Fruit fly (Drosophila melanogaster) whole organism, embryonic: ENCODE results near the gene CG14715.

Experiments
- ATbp ChIP-seq: fragments of 200-800 bp; sonication (Bioruptor generic); optimal IDR thresholded peaks from 2 replicates; lab custom pipeline; 2017; ENCODE audit warnings: missing biosample characterization, mild to moderate bottlenecking, missing genetic modification characterization, missing genetic modification reagents
- Aef1 ChIP-seq: fragments of 200-800 bp; sonication (Bioruptor generic); IDR thresholded peaks from 3 replicates; pipeline ENCODE4 v1.3.6; 2022; ENCODE audit warnings: missing biosample characterization, missing genetic modification characterization
- Bdp1 ChIP-seq: fragments of 200-800 bp; sonication (Bioruptor generic); optimal IDR thresholded peaks from 3 replicates; lab custom pipeline; 2016; ENCODE audit warnings: missing biosample characterization, missing genetic modification characterization
- CG10979 ChIP-seq: fragments of 200-800 bp; sonication (Bioruptor generic); optimal IDR thresholded peaks from 2 replicates; lab custom pipeline; 2018; ENCODE audit warnings: missing biosample characterization, mild to moderate bottlenecking, missing genetic modification characterization, moderate library complexity
- CG12071 ChIP-seq: fragments of 200-800 bp; sonication (Bioruptor generic); optimal IDR thresholded peaks from 3 replicates; lab custom pipeline; 2018; ENCODE audit warnings: missing biosample characterization, mild to moderate bottlenecking, missing genetic modification characterization
- CG12744 ChIP-seq: fragments of 200-800 bp; sonication (Bioruptor generic); optimal IDR thresholded peaks from 2 replicates; lab custom pipeline; 2016; ENCODE audit warnings: missing biosample characterization, missing genetic modification characterization
- CG14050 ChIP-seq: fragments of 200-800 bp; sonication (Bioruptor generic); IDR thresholded peaks from 3 replicates; pipeline ENCODE4 v1.3.6; 2022; ENCODE audit warnings: missing biosample characterization, missing genetic modification characterization
- CG17359 ChIP-seq: fragments of 200-800 bp; sonication (Bioruptor generic); optimal IDR thresholded peaks from 3 replicates; lab custom pipeline; 2018; ENCODE audit warnings: missing biosample characterization, mild to moderate bottlenecking, missing genetic modification characterization, moderate library complexity
- CG17568 ChIP-seq: fragments of 200-800 bp; sonication (Bioruptor generic); optimal IDR thresholded peaks from 2 replicates; lab custom pipeline; 2018; ENCODE audit warnings: missing biosample characterization, mild to moderate bottlenecking, missing genetic modification characterization, moderate library complexity
- CG1792 ChIP-seq: fragments of 200-800 bp; sonication (Bioruptor generic); optimal IDR thresholded peaks from 2 replicates; lab custom pipeline; 2016; ENCODE audit warnings: missing biosample characterization, missing genetic modification characterization
- CG2116 ChIP-seq: fragments of 200-800 bp; sonication (Bioruptor generic); optimal IDR thresholded peaks from 3 replicates; lab custom pipeline; 2018; ENCODE audit warnings: missing biosample characterization, mild to moderate bottlenecking, missing genetic modification characterization
- CG2678 ChIP-seq: fragments of 200-800 bp; sonication (Bioruptor generic); optimal IDR thresholded peaks from 3 replicates; lab custom pipeline; 2019; ENCODE audit warnings: missing biosample characterization, mild to moderate bottlenecking, missing genetic modification characterization, moderate library complexity
- CG31224 ChIP-seq: fragments of 200-800 bp; sonication (Bioruptor generic); IDR thresholded peaks from 2 replicates; pipeline ENCODE4 v1.3.6; 2022; ENCODE audit warnings: missing biosample characterization, missing genetic modification characterization
- CG33213 ChIP-seq: fragments of 200-800 bp; sonication (Bioruptor generic); optimal IDR thresholded peaks from 3 replicates; lab custom pipeline; 2016; ENCODE audit warnings: missing biosample characterization, missing genetic modification characterization
- CG34422 ChIP-seq: fragments of 200-800 bp; sonication (Bioruptor generic); IDR thresholded peaks from 3 replicates; pipeline ENCODE4 v1.3.6; 2022; ENCODE audit warnings: missing biosample characterization, missing genetic modification characterization
- CG3847 ChIP-seq: fragments of 200-800 bp; sonication (Bioruptor generic); IDR thresholded peaks from 2 replicates; pipeline ENCODE4 v1.3.6; 2022; ENCODE audit warnings: missing biosample characterization, missing genetic modification characterization
- CG6175 ChIP-seq: fragments of 200-800 bp; sonication (Bioruptor generic); IDR thresholded peaks from 3 replicates; pipeline ENCODE4 v1.3.6; 2022; ENCODE audit warnings: missing biosample characterization, missing genetic modification characterization
- CG6683 ChIP-seq: fragments of 200-800 bp; sonication (Bioruptor generic); optimal IDR thresholded peaks from 2 replicates; lab custom pipeline; 2017; ENCODE audit warnings: missing biosample characterization, mild to moderate bottlenecking, missing genetic modification characterization, missing genetic modification reagents
- CG6689 ChIP-seq: fragments of 200-800 bp; sonication (Bioruptor generic); IDR thresholded peaks from 2 replicates; pipeline ENCODE4 v1.3.6; 2022; ENCODE audit warnings: missing biosample characterization, missing genetic modification characterization
- CG6813 ChIP-seq: fragments of 200-800 bp; sonication (Bioruptor generic); optimal IDR thresholded peaks from 2 replicates; lab custom pipeline; 2017; ENCODE audit warnings: missing biosample characterization, missing genetic modification characterization, mild to moderate bottlenecking, moderate library complexity, missing genetic modification reagents
- CG6854 ChIP-seq: fragments of 200-800 bp; sonication (Bioruptor generic); optimal IDR thresholded peaks from 3 replicates; lab custom pipeline; 2017; ENCODE audit warnings: missing biosample characterization, mild to moderate bottlenecking, missing genetic modification characterization
- CG7372 ChIP-seq: fragments of 200-800 bp; sonication (Bioruptor generic); IDR thresholded peaks from 2 replicates; pipeline ENCODE4 v1.3.6; 2022; ENCODE audit warnings: missing biosample characterization, missing genetic modification characterization
- CG8388 ChIP-seq: fragments of 200-800 bp; sonication (Bioruptor generic); optimal IDR thresholded peaks from 2 replicates; lab custom pipeline; 2019; ENCODE audit warnings: missing biosample characterization, mild to moderate bottlenecking, missing genetic modification characterization, moderate library complexity
- CG8944 ChIP-seq: fragments of 200-800 bp; sonication (Bioruptor generic); optimal IDR thresholded peaks from 3 replicates; lab custom pipeline; 2016; ENCODE audit warnings: missing biosample characterization, missing genetic modification characterization
- CG9727 ChIP-seq: fragments of 200-800 bp; sonication (Bioruptor generic); optimal IDR thresholded peaks from 3 replicates; lab custom pipeline; 2017; ENCODE audit warnings: missing biosample characterization, mild to moderate bottlenecking, missing genetic modification characterization
- Chrac-16 ChIP-seq: fragments of 200-800 bp; sonication (Bioruptor generic); optimal IDR thresholded peaks from 3 replicates; lab custom pipeline; 2016; ENCODE audit warnings: missing biosample characterization, missing genetic modification characterization
- Fer1 ChIP-seq: fragments of 200-800 bp; sonication (Bioruptor generic); optimal IDR thresholded peaks from 2 replicates; lab custom pipeline; 2017; ENCODE audit warnings: missing biosample characterization, mild to moderate bottlenecking, missing genetic modification characterization
- Fer3 ChIP-seq: fragments of 200-800 bp; sonication (Bioruptor generic); optimal IDR thresholded peaks from 2 replicates; lab custom pipeline; 2018; ENCODE audit warnings: missing biosample characterization, mild to moderate bottlenecking, missing genetic modification characterization, moderate library complexity
- Hmr ChIP-seq: fragments of 200-800 bp; sonication (Bioruptor generic); optimal IDR thresholded peaks from 3 replicates; lab custom pipeline; 2017; ENCODE audit warnings: mild to moderate bottlenecking, missing biosample characterization, missing genetic modification reagents, missing genetic modification characterization
- Hr39 ChIP-seq: fragments of >200 bp; optimal IDR thresholded peaks from 2 replicates; lab custom pipeline; 2017
- Jarid2 ChIP-seq: fragments of 200-800 bp; sonication (Bioruptor generic); optimal IDR thresholded peaks from 3 replicates; lab custom pipeline; 2017; ENCODE audit warnings: mild to moderate bottlenecking, missing biosample characterization, missing genetic modification reagents, missing genetic modification characterization
- Mrtf ChIP-seq: fragments of 200-800 bp; sonication (Bioruptor generic); IDR thresholded peaks from 3 replicates; pipeline ENCODE4 v1.3.6; 2022; ENCODE audit warnings: missing biosample characterization, missing genetic modification characterization
- NfI ChIP-seq: fragments of 200-800 bp; sonication (Bioruptor generic); optimal IDR thresholded peaks from 3 replicates; lab custom pipeline; 2018; ENCODE audit warnings: missing biosample characterization, mild to moderate bottlenecking, missing genetic modification characterization, moderate library complexity
- Sox100B ChIP-seq: fragments of 200-800 bp; sonication (Bioruptor generic); optimal IDR thresholded peaks from 3 replicates; lab custom pipeline; 2018; ENCODE audit warnings: missing biosample characterization, mild to moderate bottlenecking, missing genetic modification characterization
- Xrp1 ChIP-seq: fragments of 200-800 bp; sonication (Bioruptor generic); IDR thresholded peaks from 2 replicates; pipeline ENCODE4 v1.3.6; 2022; ENCODE audit warnings: missing biosample characterization, missing genetic modification characterization
- az2 ChIP-seq: fragments of 200-800 bp; sonication (Bioruptor generic); optimal IDR thresholded peaks from 3 replicates; lab custom pipeline; 2016; ENCODE audit warnings: missing biosample characterization, missing genetic modification characterization
- bsh ChIP-seq, 2 experiments: fragments of 200-800 bp; sonication (Bioruptor generic); optimal IDR thresholded peaks; 2 replicates each; lab custom pipeline; 2017 to 2018; ENCODE audit warnings: mild to moderate bottlenecking in 2 of 2, missing biosample characterization in 2 of 2, missing genetic modification characterization in 2 of 2, moderate library complexity in 1 of 2
- disco-r ChIP-seq: fragments of 200-800 bp; sonication (Bioruptor generic); optimal IDR thresholded peaks from 2 replicates; lab custom pipeline; 2016; ENCODE audit warnings: missing biosample characterization, missing genetic modification characterization
- en ChIP-seq: fragments of 200-800 bp; sonication (Bioruptor generic); optimal IDR thresholded peaks from 2 replicates; lab custom pipeline; 2016; ENCODE audit warnings: missing biosample characterization, missing genetic modification characterization
- eve ChIP-seq, 2 experiments: fragments of >200 bp; optimal IDR thresholded peaks; 2 replicates each; lab custom pipeline; 2017; ENCODE audit warnings: missing biosample characterization in 2 of 2, missing genetic modification characterization in 2 of 2
- fru ChIP-seq: fragments of >200 bp; optimal IDR thresholded peaks from 2 replicates; lab custom pipeline; 2017
- ftz-f1 ChIP-seq: fragments of 200-800 bp; sonication (Bioruptor generic); optimal IDR thresholded peaks from 2 replicates; lab custom pipeline; 2016; ENCODE audit warnings: missing biosample characterization, missing genetic modification characterization
- hth ChIP-seq: fragments of >200 bp; optimal IDR thresholded peaks from 2 replicates; lab custom pipeline; 2017; ENCODE audit warnings: inconsistent platforms
- mld ChIP-seq: fragments of 200-800 bp; sonication (Bioruptor generic); IDR thresholded peaks from 3 replicates; pipeline ENCODE4 v1.3.6; 2022; ENCODE audit warnings: missing biosample characterization, missing genetic modification characterization; ENCODE audit not compliant: partially characterized antibody
- nmo ChIP-seq: fragments of 200-800 bp; sonication (Bioruptor generic); optimal IDR thresholded peaks from 2 replicates; lab custom pipeline; 2018; ENCODE audit warnings: missing biosample characterization, mild to moderate bottlenecking, missing genetic modification characterization, moderate library complexity
- onecut ChIP-seq: fragments of 200-800 bp; sonication (Bioruptor generic); IDR thresholded peaks from 2 replicates; pipeline ENCODE4 v1.3.6; 2022; ENCODE audit warnings: missing biosample characterization, missing genetic modification characterization
- phol ChIP-seq: fragments of 200-800 bp; sonication (Bioruptor generic); optimal IDR thresholded peaks from 3 replicates; lab custom pipeline; 2018; ENCODE audit warnings: missing biosample characterization, mild to moderate bottlenecking, missing genetic modification characterization, moderate library complexity
- salm ChIP-seq: fragments of 200-800 bp; sonication (Bioruptor generic); optimal IDR thresholded peaks from 2 replicates; lab custom pipeline; 2018; ENCODE audit warnings: missing biosample characterization, mild to moderate bottlenecking, missing genetic modification characterization
- sisA ChIP-seq: fragments of 200-800 bp; sonication (Bioruptor generic); IDR thresholded peaks from 2 replicates; pipeline ENCODE4 v1.3.6; 2022; ENCODE audit warnings: missing biosample characterization, missing genetic modification characterization
- sug ChIP-seq: fragments of 200-800 bp; optimal IDR thresholded peaks from 2 replicates; lab custom pipeline; 2019; ENCODE audit warnings: missing biosample characterization, mild to moderate bottlenecking, missing genetic modification characterization, moderate library complexity
- tup ChIP-seq: fragments of 200-800 bp; sonication (Bioruptor generic); optimal IDR thresholded peaks from 2 replicates; lab custom pipeline; 2016; ENCODE audit warnings: missing biosample characterization, mild to moderate bottlenecking, missing genetic modification characterization, moderate library complexity
- wek ChIP-seq: fragments of 200-800 bp; sonication (Bioruptor generic); optimal IDR thresholded peaks from 3 replicates; lab custom pipeline; 2018; ENCODE audit warnings: missing biosample characterization, mild to moderate bottlenecking, missing genetic modification characterization, moderate library complexity

The CG14715 gene

dm6 chr3R:11663441-11663840, 10.6 kb upstream of the CG14715 start (continued):
- no peak for TF ChIP-seq Bdp1
- TF ChIP-seq eve (GFP tag; optimal IDR thresholded peaks at IDR 0.05; lab: Kevin White, UChicago): no peak
- no peak for TF ChIP-seq CG12744 (GFP tag; lab: Kevin White, UChicago)
- peak; percentile 77 for TF ChIP-seq CG2678 (tag; lab: Kevin White, UChicago)
- TF ChIP-seq mld: no peak
- TF ChIP-seq onecut (GFP tag; lab: Robert Waterston, UW): no peak
- peak; percentile 35; the same call in 1 of the 2 replicates for TF ChIP-seq sisA (GFP tag; lab: Robert Waterston, UW)
- TF ChIP-seq sug (tag; lab: Kevin White, UChicago): peak; percentile 8
- TF ChIP-seq CG17359: peak; percentile 62
- TF ChIP-seq disco-r (GFP tag; lab: Kevin White, UChicago): no peak
- peak; percentile 61 for TF ChIP-seq phol (tag; lab: Kevin White, UChicago)
- no peak for TF ChIP-seq Jarid2 (GFP tag; lab: Kevin White, UChicago)
- peak; percentile 38 for TF ChIP-seq CG10979 (tag; lab: Kevin White, UChicago)
- TF ChIP-seq CG6683 (GFP tag; lab: Kevin White, UChicago): no peak
- TF ChIP-seq CG6813: no peak
- peak; percentile 12 for TF ChIP-seq CG12071 (GFP tag; lab: Kevin White, UChicago)
- peak; percentile 29 for TF ChIP-seq ATbp (GFP tag; lab: Kevin White, UChicago)
- TF ChIP-seq CG17568 (GFP tag; lab: Kevin White, UChicago): no peak
- peak; percentile 24 for TF ChIP-seq az2 (GFP tag; lab: Kevin White, UChicago)
- TF ChIP-seq ftz-f1 (GFP tag; lab: Kevin White, UChicago): peak; percentile 63
- no peak for TF ChIP-seq hth (lab: Kevin White, UChicago)
- peak; percentile 38 for TF ChIP-seq CG6689 (GFP tag; lab: Robert Waterston, UW)
- TF ChIP-seq CG6175 (GFP tag; lab: Robert Waterston, UW): no peak
- no peak for TF ChIP-seq fru (lab: Kevin White, UChicago)
- TF ChIP-seq CG31224 (GFP tag; lab: Robert Waterston, UW): no peak
- no peak for TF ChIP-seq CG7372
- peak; percentile 36 for TF ChIP-seq Hmr (GFP tag; lab: Kevin White, UChicago)
- TF ChIP-seq CG33213 (GFP tag; lab: Kevin White, UChicago): no peak
- TF ChIP-seq Sox100B (GFP tag; lab: Kevin White, UChicago): peak; percentile 76
- no peak for TF ChIP-seq CG2116 (GFP tag; lab: Kevin White, UChicago)
- no peak for TF ChIP-seq Xrp1 (GFP tag; lab: Robert Waterston, UW)
- TF ChIP-seq CG14050 (GFP tag; lab: Robert Waterston, UW): no peak
- no peak for TF ChIP-seq CG6854 (GFP tag; lab: Kevin White, UChicago)
- TF ChIP-seq CG3847 (GFP tag; lab: Robert Waterston, UW): no peak
- TF ChIP-seq Mrtf (GFP tag; lab: Robert Waterston, UW): 0 out of 3 replicates have a peak, but pooled peaks have one; percentile 22
- TF ChIP-seq bsh (GFP tag; optimal IDR thresholded peaks at IDR 0.05; lab: Kevin White, UChicago): peak in 1 of 2 experiments; percentile 31
- TF ChIP-seq tup (GFP tag; lab: Kevin White, UChicago): no peak
- TF ChIP-seq Aef1 (GFP tag; lab: Robert Waterston, UW): no peak
- TF ChIP-seq Fer1 (GFP tag; lab: Kevin White, UChicago): peak; percentile 45
- TF ChIP-seq CG9727 (GFP tag; lab: Kevin White, UChicago): no peak
- peak; percentile 34 for TF ChIP-seq CG8388 (GFP tag; lab: Kevin White, UChicago)
- peak; percentile 44 for TF ChIP-seq salm (tag; lab: Kevin White, UChicago)
- TF ChIP-seq Fer3 (tag; lab: Kevin White, UChicago): peak; percentile 29
- no peak for TF ChIP-seq wek
- TF ChIP-seq CG1792 (GFP tag; lab: Kevin White, UChicago): no peak
- peak; percentile 63 for TF ChIP-seq nmo
- TF ChIP-seq CG8944: no peak
- TF ChIP-seq NfI (GFP tag; lab: Kevin White, UChicago): no peak
- no peak for TF ChIP-seq Hr39
- no peak for TF ChIP-seq en (GFP tag; lab: Kevin White, UChicago)
- no peak for TF ChIP-seq Chrac-16
- 0 out of 3 replicates have a peak, but pooled peaks have one; percentile 34 for TF ChIP-seq CG34422 (GFP tag; lab: Robert Waterston, UW)
